Worm (Caenorhabditis elegans): Measurements from ENCODE around the gene F35A5.5.

The F35A5.5 gene

ce11 chrX:3828598-3829204 lies 33.2 kb upstream of the F35A5.5 start:
- TF ChIP-seq ztf-23 (GFP tag; IDR thresholded peaks at IDR 0.05) (no peak), tab-1 (GFP tag; IDR thresholded peaks at IDR 0.05) (no peak), klf-2 (GFP tag; conservative IDR thresholded peaks at IDR 0.05) (no peak), flt-1 (GFP tag; IDR thresholded peaks at IDR 0.05) (no peak), med-1 (GFP tag; optimal IDR thresholded peaks at IDR 0.05; ENCODE audit: insufficient read depth) (no peak), cog-1 (tag; optimal IDR thresholded peaks at IDR 0.05) (no peak), ref-1 (GFP tag; conservative IDR thresholded peaks at IDR 0.05) (no peak), ztf-29 (GFP tag; IDR thresholded peaks at IDR 0.05) (no peak), T22C8.4 (GFP tag; IDR thresholded peaks at IDR 0.05) (no peak)

ce11 chrX:3827311-3827710 lies 31.8 kb upstream of the F35A5.5 start:
- no peak for TF ChIP-seq T22C8.4 (GFP tag; IDR thresholded peaks at IDR 0.05)
- TF ChIP-seq ztf-23 (GFP tag; IDR thresholded peaks at IDR 0.05), result no peak
- no peak for TF ChIP-seq flt-1 (GFP tag; IDR thresholded peaks at IDR 0.05)
- TF ChIP-seq med-1 (GFP tag; optimal IDR thresholded peaks at IDR 0.05; ENCODE audit: insufficient read depth), result no peak
- TF ChIP-seq klf-2 (GFP tag; conservative IDR thresholded peaks at IDR 0.05), result no peak
- no peak for TF ChIP-seq ztf-29 (GFP tag; IDR thresholded peaks at IDR 0.05)
- TF ChIP-seq ref-1 (GFP tag; conservative IDR thresholded peaks at IDR 0.05), result no peak
- TF ChIP-seq cog-1 (tag; optimal IDR thresholded peaks at IDR 0.05), result no peak
- no peak for TF ChIP-seq tab-1 (GFP tag; IDR thresholded peaks at IDR 0.05)

- TF ChIP-seq ztf-23 (GFP tag; IDR thresholded peaks at IDR 0.05) (no peak), T22C8.4 (GFP tag; IDR thresholded peaks at IDR 0.05) (no peak), tab-1 (GFP tag; IDR thresholded peaks at IDR 0.05) (no peak), flt-1 (GFP tag; IDR thresholded peaks at IDR 0.05) (no peak), ztf-29 (GFP tag; IDR thresholded peaks at IDR 0.05) (no peak), ref-1 (GFP tag; conservative IDR thresholded peaks at IDR 0.05) (no peak), cog-1 (tag; optimal IDR thresholded peaks at IDR 0.05) (no peak), med-1 (GFP tag; optimal IDR thresholded peaks at IDR 0.05; ENCODE audit: insufficient read depth) (no peak)
These were observed 31.3 kb upstream of the F35A5.5 start, which contains the start of gene fkh-9 for ce11 chrX:3826863-3827262. TSS of gene fkh-9 (minus strand) at chrX:3826963.

- TF ChIP-seq med-1 (GFP tag; optimal IDR thresholded peaks at IDR 0.05; ENCODE audit: insufficient read depth), result no peak
- no peak for TF ChIP-seq flt-1 (GFP tag; IDR thresholded peaks at IDR 0.05)
- TF ChIP-seq ztf-23 (GFP tag; IDR thresholded peaks at IDR 0.05), result no peak
- TF ChIP-seq tab-1 (GFP tag; IDR thresholded peaks at IDR 0.05), result no peak
- TF ChIP-seq klf-2 (GFP tag; conservative IDR thresholded peaks at IDR 0.05), result no peak
- no peak for TF ChIP-seq ref-1 (GFP tag; conservative IDR thresholded peaks at IDR 0.05)
- no peak for TF ChIP-seq cog-1 (tag; optimal IDR thresholded peaks at IDR 0.05)
- no peak for TF ChIP-seq T22C8.4 (GFP tag; IDR thresholded peaks at IDR 0.05)
- no peak for TF ChIP-seq ztf-29 (GFP tag; IDR thresholded peaks at IDR 0.05)
These were observed 30.6 kb upstream of the F35A5.5 start for ce11 chrX:3826172-3826571.

- no peak for TF ChIP-seq med-1 (GFP tag; optimal IDR thresholded peaks at IDR 0.05; ENCODE audit: insufficient read depth)
- no peak for TF ChIP-seq ztf-23 (GFP tag; IDR thresholded peaks at IDR 0.05)
- no peak for TF ChIP-seq ztf-29 (GFP tag; IDR thresholded peaks at IDR 0.05)
- TF ChIP-seq T22C8.4 (GFP tag; IDR thresholded peaks at IDR 0.05), result no peak
- no peak for TF ChIP-seq flt-1 (GFP tag; IDR thresholded peaks at IDR 0.05)
- no peak for TF ChIP-seq ref-1 (GFP tag; conservative IDR thresholded peaks at IDR 0.05)
- TF ChIP-seq cog-1 (tag; optimal IDR thresholded peaks at IDR 0.05), result no peak
- no peak for TF ChIP-seq klf-2 (GFP tag; conservative IDR thresholded peaks at IDR 0.05)
- no peak for TF ChIP-seq tab-1 (GFP tag; IDR thresholded peaks at IDR 0.05)
These were observed 29.6 kb upstream of the F35A5.5 start for ce11 chrX:3824907-3825689.

- peak; percentile 24; the same call in 1 of the 2 replicates for TF ChIP-seq flt-1 (GFP tag; IDR thresholded peaks at IDR 0.05)
- TF ChIP-seq ztf-23 (GFP tag; IDR thresholded peaks at IDR 0.05), result no peak
- no peak for TF ChIP-seq ztf-29 (GFP tag; IDR thresholded peaks at IDR 0.05)
- no peak for TF ChIP-seq cog-1 (tag; optimal IDR thresholded peaks at IDR 0.05)
These were observed 28.9 kb upstream of the F35A5.5 start for ce11 chrX:3824443-3824842.

- TF ChIP-seq med-1 (GFP tag; optimal IDR thresholded peaks at IDR 0.05; ENCODE audit: insufficient read depth) (no peak), klf-2 (GFP tag; conservative IDR thresholded peaks at IDR 0.05) (no peak)
These were observed 28.3 kb upstream of the F35A5.5 start for ce11 chrX:3823869-3824268.

- TF ChIP-seq ztf-29 (GFP tag; IDR thresholded peaks at IDR 0.05), result no peak
- TF ChIP-seq med-1 (GFP tag; optimal IDR thresholded peaks at IDR 0.05; ENCODE audit: insufficient read depth), result no peak
- no peak for TF ChIP-seq tab-1 (GFP tag; IDR thresholded peaks at IDR 0.05)
- TF ChIP-seq klf-2 (GFP tag; conservative IDR thresholded peaks at IDR 0.05), result no peak
- TF ChIP-seq ref-1 (GFP tag; conservative IDR thresholded peaks at IDR 0.05), result no peak
- TF ChIP-seq flt-1 (GFP tag; IDR thresholded peaks at IDR 0.05), result no peak
- no peak for TF ChIP-seq ztf-23 (GFP tag; IDR thresholded peaks at IDR 0.05)
- TF ChIP-seq cog-1 (tag; optimal IDR thresholded peaks at IDR 0.05), result no peak
- TF ChIP-seq T22C8.4 (GFP tag; IDR thresholded peaks at IDR 0.05), result no peak
These were observed 26.5 kb upstream of the F35A5.5 start for ce11 chrX:3822061-3822460.

- TF ChIP-seq ztf-23 (GFP tag; IDR thresholded peaks at IDR 0.05), result no peak
- no peak for TF ChIP-seq med-1 (GFP tag; optimal IDR thresholded peaks at IDR 0.05; ENCODE audit: insufficient read depth)
- TF ChIP-seq cog-1 (tag; optimal IDR thresholded peaks at IDR 0.05), result no peak
These were observed 26.1 kb upstream of the F35A5.5 start for ce11 chrX:3821609-3822008.

- TF ChIP-seq klf-2 (GFP tag; conservative IDR thresholded peaks at IDR 0.05) (no peak), ztf-23 (GFP tag; IDR thresholded peaks at IDR 0.05) (no peak), med-1 (GFP tag; optimal IDR thresholded peaks at IDR 0.05; ENCODE audit: insufficient read depth) (no peak), ref-1 (GFP tag; conservative IDR thresholded peaks at IDR 0.05) (no peak), cog-1 (tag; optimal IDR thresholded peaks at IDR 0.05) (no peak), ztf-29 (GFP tag; IDR thresholded peaks at IDR 0.05) (no peak), T22C8.4 (GFP tag; IDR thresholded peaks at IDR 0.05) (no peak), tab-1 (GFP tag; IDR thresholded peaks at IDR 0.05) (no peak)
These were observed 25.1 kb upstream of the F35A5.5 start for ce11 chrX:3820666-3821065.
